Fruit fly (Drosophila melanogaster) whole organism, adult: ENCODE results near the gene RabX6.
A peak's percentile ranks its signal among the peaks of the same experiment; 100 is the strongest.

Source experiments
- CG11617 ChIP-seq: fragments of 200-800 bp; sonication (Bioruptor generic); optimal IDR thresholded peaks from 2 replicates; lab custom pipeline; 2017; ENCODE audit warnings: mild to moderate bottlenecking, missing biosample characterization, missing genetic modification reagents, missing genetic modification characterization
- CG12768 ChIP-seq: fragments of 200-800 bp; sonication (Bioruptor generic); optimal IDR thresholded peaks from 2 replicates; lab custom pipeline; 2017; ENCODE audit warnings: missing biosample characterization, missing genetic modification characterization, mild to moderate bottlenecking, moderate library complexity, missing genetic modification reagents
- CG14711 ChIP-seq: fragments of 200-800 bp; sonication (Bioruptor generic); optimal IDR thresholded peaks from 2 replicates; lab custom pipeline; 2018; ENCODE audit warnings: missing biosample characterization, mild to moderate bottlenecking, missing genetic modification characterization, moderate library complexity
- CG1620 ChIP-seq: fragments of 200-800 bp; sonication (Bioruptor generic); optimal IDR thresholded peaks from 2 replicates; lab custom pipeline; 2016; ENCODE audit warnings: missing biosample characterization, missing genetic modification characterization
- CG33017 ChIP-seq: fragments of 200-800 bp; sonication (Bioruptor generic); optimal IDR thresholded peaks from 2 replicates; lab custom pipeline; 2018; ENCODE audit warnings: missing biosample characterization, mild to moderate bottlenecking, missing genetic modification characterization, moderate library complexity
- CG5204 ChIP-seq: fragments of 200-800 bp; sonication (Bioruptor generic); optimal IDR thresholded peaks from 2 replicates; lab custom pipeline; 2016; ENCODE audit warnings: missing biosample characterization, missing genetic modification characterization
- CG7045 ChIP-seq: fragments of 200-800 bp; sonication (Bioruptor generic); optimal IDR thresholded peaks from 2 replicates; lab custom pipeline; 2017; ENCODE audit warnings: missing biosample characterization, mild to moderate bottlenecking, missing genetic modification characterization
- CG7101 ChIP-seq: fragments of 200-800 bp; sonication (Bioruptor generic); optimal IDR thresholded peaks from 2 replicates; lab custom pipeline; 2018; ENCODE audit warnings: missing biosample characterization, mild to moderate bottlenecking, missing genetic modification characterization, moderate library complexity
- Clk ChIP-seq: fragments of 200-800 bp; sonication (Bioruptor generic); optimal IDR thresholded peaks from 2 replicates; lab custom pipeline; 2017; ENCODE audit warnings: missing biosample characterization, missing genetic modification characterization
- Crg-1 ChIP-seq: fragments of 200-800 bp; sonication (Bioruptor generic); optimal IDR thresholded peaks from 2 replicates; lab custom pipeline; 2016; ENCODE audit warnings: missing biosample characterization, missing genetic modification characterization
- Hr96 ChIP-seq: fragments of 200-800 bp; sonication (Bioruptor generic); optimal IDR thresholded peaks from 2 replicates; lab custom pipeline; 2016; ENCODE audit warnings: missing biosample characterization, missing genetic modification characterization
- Mnt ChIP-seq: fragments of 200-800 bp; sonication (Bioruptor generic); optimal IDR thresholded peaks from 2 replicates; lab custom pipeline; 2016; ENCODE audit warnings: missing biosample characterization, mild to moderate bottlenecking, missing genetic modification characterization
- bab1 ChIP-seq: fragments of 200-800 bp; sonication (Bioruptor generic); optimal IDR thresholded peaks from 3 replicates; lab custom pipeline; 2019; ENCODE audit warnings: missing biosample characterization, mild to moderate bottlenecking, missing genetic modification characterization, moderate library complexity
- cic ChIP-seq: fragments of 200-800 bp; sonication (Bioruptor generic); optimal IDR thresholded peaks from 2 replicates; lab custom pipeline; 2017; ENCODE audit warnings: missing biosample characterization, mild to moderate bottlenecking, missing genetic modification characterization, moderate library complexity
- cnc ChIP-seq, 2 experiments: fragments of >200 bp; optimal IDR thresholded peaks; 2 replicates each; lab custom pipeline; 2017
- kay ChIP-seq: fragments of 200-800 bp; sonication (Bioruptor generic); peaks from one replicate; lab custom pipeline; 2016; ENCODE audit warnings: missing biosample characterization, missing genetic modification characterization, borderline replicate concordance
- ovo ChIP-seq: fragments of 200-800 bp; sonication (Bioruptor generic); optimal IDR thresholded peaks from 2 replicates; lab custom pipeline; 2016; ENCODE audit warnings: missing biosample characterization, missing genetic modification characterization
- pad ChIP-seq: fragments of 200-800 bp; sonication (Bioruptor generic); optimal IDR thresholded peaks from 3 replicates; lab custom pipeline; 2017; ENCODE audit warnings: missing biosample characterization, missing genetic modification characterization, mild to moderate bottlenecking, moderate library complexity, missing genetic modification reagents
- tj ChIP-seq: fragments of 200-800 bp; sonication (Bioruptor generic); optimal IDR thresholded peaks from 3 replicates; lab custom pipeline; 2017; ENCODE audit warnings: missing biosample characterization, mild to moderate bottlenecking, missing genetic modification characterization, moderate library complexity
- toe ChIP-seq: fragments of 200-800 bp; sonication (Bioruptor generic); optimal IDR thresholded peaks from 2 replicates; lab custom pipeline; 2016; ENCODE audit warnings: missing biosample characterization, missing genetic modification characterization

The RabX6 gene

DNA sequence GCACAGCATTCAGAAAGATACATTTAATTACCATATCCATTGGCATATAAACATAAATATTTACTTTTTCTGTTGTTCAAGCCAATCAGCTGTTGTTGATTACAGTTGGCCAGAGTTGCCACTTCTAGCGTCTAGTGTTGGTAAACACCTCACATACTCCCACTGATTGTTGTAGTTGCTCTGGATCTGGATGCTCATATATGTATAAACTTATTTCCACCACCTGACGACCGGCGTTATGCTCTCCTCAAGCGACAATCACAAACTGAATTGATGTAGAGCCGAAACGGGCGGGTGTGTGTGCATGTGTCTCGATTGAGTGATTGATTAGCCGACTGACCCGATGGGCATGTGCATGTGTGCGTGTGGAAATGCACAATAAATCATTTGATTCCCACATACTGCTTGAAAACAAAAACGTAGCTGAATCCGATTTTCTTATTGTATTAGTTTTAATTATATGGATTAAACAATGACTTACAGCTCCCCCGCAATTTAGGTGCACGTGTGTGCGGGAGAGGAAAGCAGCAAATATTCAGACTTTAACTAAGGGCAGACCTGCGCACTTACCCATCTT is 8.4 kb upstream of the RabX6 start:
- TF ChIP-seq CG7045 (GFP tag; lab: Kevin White, UChicago): peak; percentile 42
- TF ChIP-seq pad: peak; percentile 47
- TF ChIP-seq Mnt (GFP tag; lab: Kevin White, UChicago): peak; percentile 81
- TF ChIP-seq CG1620 (GFP tag; lab: Kevin White, UChicago): peak; percentile 72
- TF ChIP-seq ovo: peak; percentile 3
- peak; percentile 34 for TF ChIP-seq CG11617 (GFP tag; lab: Kevin White, UChicago)
- no peak for TF ChIP-seq cnc (optimal IDR thresholded peaks at IDR 0.05; lab: Kevin White, UChicago)
- TF ChIP-seq CG33017: peak; percentile 57
- TF ChIP-seq Crg-1 (GFP tag; lab: Kevin White, UChicago): peak; percentile 88
- TF ChIP-seq tj: peak; percentile 15
- TF ChIP-seq toe (GFP tag; lab: Kevin White, UChicago): peak; percentile 42
- TF ChIP-seq Hr96 (GFP tag; lab: Kevin White, UChicago): no peak
- no peak for TF ChIP-seq bab1
- TF ChIP-seq kay: no peak
- no peak for TF ChIP-seq Clk
- TF ChIP-seq cic (GFP tag; lab: Kevin White, UChicago): peak; percentile 41
- TF ChIP-seq CG12768: peak; percentile 62
- peak; percentile 35 for TF ChIP-seq CG5204 (GFP tag; lab: Kevin White, UChicago)
- peak; percentile 66 for TF ChIP-seq CG7101 (tag; lab: Kevin White, UChicago)
- TF ChIP-seq CG14711: peak; percentile 91

- TF ChIP-seq ovo (peak; percentile 85), CG33017 (no peak)
Measured at dm6 chr3L:682420-682882, 7.9 kb upstream of the RabX6 start, which contains the start of gene CG3386. TSS of gene CG3386 (minus strand) at chr3L:682470.

dm6 chr3L:684749-685440 is 5.4 kb upstream of the RabX6 start:
- TF ChIP-seq CG1620 (GFP tag; lab: Kevin White, UChicago) (no peak), ovo (no peak), Hr96 (GFP tag; lab: Kevin White, UChicago) (peak; percentile 3), CG7101 (tag; lab: Kevin White, UChicago) (no peak), Clk (no peak), CG7045 (GFP tag; lab: Kevin White, UChicago) (no peak), Crg-1 (GFP tag; lab: Kevin White, UChicago) (no peak), cnc (optimal IDR thresholded peaks at IDR 0.05; lab: Kevin White, UChicago) (no peak), tj (peak; percentile 56), Mnt (GFP tag; lab: Kevin White, UChicago) (peak; percentile 1), bab1 (no peak), CG12768 (no peak), cic (GFP tag; lab: Kevin White, UChicago) (no peak), kay (no peak), CG33017 (no peak), CG14711 (no peak), CG5204 (GFP tag; lab: Kevin White, UChicago) (no peak), toe (GFP tag; lab: Kevin White, UChicago) (no peak), CG11617 (GFP tag; lab: Kevin White, UChicago) (no peak), pad (no peak)

- TF ChIP-seq tj (peak; percentile 31), kay (no peak), Crg-1 (GFP tag; lab: Kevin White, UChicago) (no peak), toe (GFP tag; lab: Kevin White, UChicago) (no peak), ovo (peak; percentile 92), Mnt (GFP tag; lab: Kevin White, UChicago) (peak; percentile 25), CG1620 (GFP tag; lab: Kevin White, UChicago) (no peak), CG14711 (peak; percentile 52), pad (peak; percentile 30), Clk (no peak), CG7101 (tag; lab: Kevin White, UChicago) (no peak), Hr96 (GFP tag; lab: Kevin White, UChicago) (no peak), bab1 (no peak)
Measured at dm6 chr3L:685441-685804, 4.9 kb upstream of the RabX6 start, which contains the start of gene ebd1. TSS of gene ebd1 (minus strand) at chr3L:685549.

DNA sequence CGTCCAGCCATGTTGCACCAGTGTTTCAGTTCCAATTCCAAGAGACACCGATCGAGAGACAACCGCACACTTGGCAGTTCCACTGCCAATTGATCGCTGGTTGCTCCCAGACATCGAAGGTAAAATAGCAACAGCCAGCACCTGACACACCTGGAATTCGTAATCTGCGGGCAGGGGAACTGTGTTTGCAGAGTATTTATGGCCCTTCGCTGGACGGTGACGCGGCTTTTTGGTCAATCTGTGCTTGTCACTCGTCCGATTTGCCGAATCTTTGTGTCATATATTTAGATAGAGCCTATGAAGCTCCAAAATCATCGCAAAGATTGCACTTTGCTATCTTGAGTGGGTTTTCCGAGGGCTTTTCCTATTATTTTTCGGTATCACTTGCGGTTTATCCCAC is 2.5 kb upstream of the RabX6 start, which contains the start of gene hiro:
hiro (minus strand) TSS at position 101 of the 400 bp plus-strand sequence.
- TF ChIP-seq tj (no peak), ovo (no peak), Crg-1 (GFP tag; lab: Kevin White, UChicago) (no peak), CG1620 (GFP tag; lab: Kevin White, UChicago) (no peak)

DNA sequence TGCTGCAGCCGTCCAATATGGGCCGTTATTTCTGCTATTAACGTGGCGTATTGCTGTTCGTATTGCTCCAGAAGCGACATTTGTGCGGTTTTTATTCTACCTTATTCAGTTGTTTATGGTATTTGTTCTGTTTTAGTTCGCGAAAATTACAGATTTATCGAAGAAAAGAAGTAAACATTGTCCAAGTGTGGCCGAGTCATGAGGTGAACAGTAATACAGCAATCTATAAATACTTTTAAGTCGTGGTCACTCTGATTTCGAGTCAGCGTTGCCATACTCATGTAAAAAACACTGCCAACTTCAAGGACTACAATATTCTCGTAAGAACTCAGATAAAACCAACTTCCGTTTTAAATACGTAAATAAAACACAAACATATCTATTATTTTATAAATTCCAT is 2.4 kb downstream of the RabX6 start, which contains the start of gene Vti1a:
Vti1a (minus strand) TSS at position 221 of the 400 bp plus-strand sequence.
- TF ChIP-seq ovo (no peak), cic (GFP tag; lab: Kevin White, UChicago) (no peak), bab1 (peak; percentile 36), CG12768 (no peak)

- no peak for TF ChIP-seq CG33017
Measured at dm6 chr3L:695510-695909, 5.2 kb downstream of the RabX6 start.
